Fruit fly (Drosophila melanogaster) whole organism, embryonic: ENCODE results near the gene ND-23.
A peak's percentile ranks its signal among the peaks of the same experiment; 100 is the strongest.

ENCODE experiments used
- Abd-B ChIP-seq: fragments of 200-800 bp; sonication (Bioruptor generic); optimal IDR thresholded peaks from 2 replicates; lab custom pipeline; 2018; ENCODE audit warnings: missing biosample characterization, mild to moderate bottlenecking, missing genetic modification characterization, moderate library complexity
- CG10267 ChIP-seq: fragments of 200-800 bp; sonication (Bioruptor generic); optimal IDR thresholded peaks from 2 replicates; lab custom pipeline; 2018; ENCODE audit warnings: missing biosample characterization, mild to moderate bottlenecking, missing genetic modification characterization, moderate library complexity
- CG11247 ChIP-seq: fragments of 200-800 bp; sonication (Bioruptor generic); IDR thresholded peaks from 2 replicates; pipeline ENCODE4 v1.3.6; 2022; ENCODE audit warnings: missing biosample characterization, missing genetic modification characterization
- CG11456 ChIP-seq: fragments of 200-800 bp; sonication (Bioruptor generic); IDR thresholded peaks from 3 replicates; pipeline ENCODE4 v1.3.6; 2022; ENCODE audit warnings: missing biosample characterization, missing genetic modification characterization
- CG12942 ChIP-seq: fragments of 200-800 bp; sonication (Bioruptor generic); optimal IDR thresholded peaks from 3 replicates; lab custom pipeline; 2016; ENCODE audit warnings: missing biosample characterization, missing genetic modification characterization
- CG13287 ChIP-seq: fragments of 200-800 bp; sonication (Bioruptor generic); IDR thresholded peaks from 2 replicates; pipeline ENCODE4 v1.3.6; 2022; ENCODE audit warnings: missing biosample characterization, missing genetic modification characterization; ENCODE audit not compliant: partially characterized antibody
- CG14710 ChIP-seq: fragments of 200-800 bp; sonication (Bioruptor generic); optimal IDR thresholded peaks from 3 replicates; lab custom pipeline; 2019; ENCODE audit warnings: missing biosample characterization, mild to moderate bottlenecking, missing genetic modification characterization, moderate library complexity
- CG30020 ChIP-seq: fragments of 200-800 bp; optimal IDR thresholded peaks from 2 replicates; lab custom pipeline; 2019; ENCODE audit warnings: missing biosample characterization, mild to moderate bottlenecking, missing genetic modification characterization, moderate library complexity
- CG30403 ChIP-seq: fragments of 200-800 bp; sonication (Bioruptor generic); optimal IDR thresholded peaks from 3 replicates; lab custom pipeline; 2016; ENCODE audit warnings: missing biosample characterization, missing genetic modification characterization
- CG3838 ChIP-seq: fragments of 200-800 bp; sonication (Bioruptor generic); optimal IDR thresholded peaks from 3 replicates; lab custom pipeline; 2016; ENCODE audit warnings: missing biosample characterization, missing genetic modification characterization
- CG3995 ChIP-seq: fragments of 200-800 bp; sonication (Bioruptor generic); optimal IDR thresholded peaks from 3 replicates; lab custom pipeline; 2016; ENCODE audit warnings: missing biosample characterization, missing genetic modification characterization
- CG4282 ChIP-seq: fragments of 200-800 bp; sonication (Bioruptor generic); optimal IDR thresholded peaks from 2 replicates; lab custom pipeline; 2016; ENCODE audit warnings: missing biosample characterization, missing genetic modification characterization
- CG4328 ChIP-seq: fragments of 200-800 bp; sonication (Bioruptor generic); optimal IDR thresholded peaks from 3 replicates; lab custom pipeline; 2017; ENCODE audit warnings: missing biosample characterization, missing genetic modification reagents, missing genetic modification characterization
- CG6813 ChIP-seq: fragments of 200-800 bp; sonication (Bioruptor generic); optimal IDR thresholded peaks from 2 replicates; lab custom pipeline; 2017; ENCODE audit warnings: missing biosample characterization, missing genetic modification characterization, mild to moderate bottlenecking, moderate library complexity, missing genetic modification reagents
- Dll ChIP-seq: fragments of 200-800 bp; sonication (Bioruptor generic); IDR thresholded peaks from 4 replicates; pipeline ENCODE4 v1.3.6; 2022; ENCODE audit warnings: missing biosample characterization, missing genetic modification characterization; ENCODE audit not compliant: partially characterized antibody
- Elba2 ChIP-seq: fragments of 200-800 bp; sonication (Bioruptor generic); optimal IDR thresholded peaks from 3 replicates; lab custom pipeline; 2016; ENCODE audit warnings: missing biosample characterization, missing genetic modification characterization
- Ets97D ChIP-seq: fragments of 200-800 bp; sonication (Bioruptor generic); optimal IDR thresholded peaks from 3 replicates; lab custom pipeline; 2016; ENCODE audit warnings: missing biosample characterization, missing genetic modification characterization
- Fer3 ChIP-seq: fragments of 200-800 bp; sonication (Bioruptor generic); optimal IDR thresholded peaks from 2 replicates; lab custom pipeline; 2018; ENCODE audit warnings: missing biosample characterization, mild to moderate bottlenecking, missing genetic modification characterization, moderate library complexity
- HLH3B ChIP-seq: fragments of 200-800 bp; sonication (Bioruptor generic); IDR thresholded peaks from 2 replicates; pipeline ENCODE4 v1.3.6; 2022; ENCODE audit warnings: missing biosample characterization, missing genetic modification characterization
- Hey ChIP-seq: fragments of 200-800 bp; sonication (Bioruptor generic); optimal IDR thresholded peaks from 3 replicates; lab custom pipeline; 2018; ENCODE audit warnings: missing biosample characterization, mild to moderate bottlenecking, missing genetic modification characterization
- HmgD ChIP-seq: fragments of 200-800 bp; sonication (Bioruptor generic); optimal IDR thresholded peaks from 3 replicates; lab custom pipeline; 2016; ENCODE audit warnings: missing biosample characterization, missing genetic modification characterization
- Hmx ChIP-seq: fragments of 200-800 bp; sonication (Bioruptor generic); optimal IDR thresholded peaks from 2 replicates; lab custom pipeline; 2016; ENCODE audit warnings: missing biosample characterization, missing genetic modification characterization
- MESR4 ChIP-seq: fragments of 200-800 bp; sonication (Bioruptor generic); optimal IDR thresholded peaks from 2 replicates; lab custom pipeline; 2018; ENCODE audit warnings: missing biosample characterization, mild to moderate bottlenecking, missing genetic modification characterization, moderate library complexity
- Med ChIP-seq: fragments of 200-800 bp; sonication (Bioruptor generic); peaks from one replicate; lab custom pipeline; 2016; ENCODE audit warnings: missing biosample characterization, missing genetic modification characterization, mild to moderate bottlenecking, inconsistent platforms, moderate library complexity
- Myb ChIP-seq: fragments of 200-800 bp; sonication (Bioruptor generic); optimal IDR thresholded peaks from 2 replicates; lab custom pipeline; 2016; ENCODE audit warnings: missing biosample characterization, missing genetic modification characterization
- NK7.1 ChIP-seq: fragments of 200-800 bp; sonication (Bioruptor generic); optimal IDR thresholded peaks from 3 replicates; lab custom pipeline; 2016; ENCODE audit warnings: missing biosample characterization, missing genetic modification characterization
- Opbp ChIP-seq: fragments of 200-800 bp; sonication (Bioruptor generic); IDR thresholded peaks from 3 replicates; pipeline ENCODE4 v1.3.6; 2022; ENCODE audit warnings: missing biosample characterization, missing genetic modification characterization; ENCODE audit not compliant: partially characterized antibody
- Rfx ChIP-seq: fragments of 200-800 bp; sonication (Bioruptor generic); IDR thresholded peaks from 2 replicates; pipeline ENCODE4 v1.3.6; 2022; ENCODE audit warnings: missing biosample characterization, missing genetic modification characterization
- Side ChIP-seq: fragments of 200-800 bp; sonication (Bioruptor generic); optimal IDR thresholded peaks from 2 replicates; lab custom pipeline; 2016; ENCODE audit warnings: missing biosample characterization, missing genetic modification characterization
- Six4 ChIP-seq: fragments of 200-800 bp; sonication (Bioruptor generic); optimal IDR thresholded peaks from 2 replicates; lab custom pipeline; 2016; ENCODE audit warnings: missing biosample characterization, missing genetic modification characterization
- Sry-δ ChIP-seq: fragments of 200-800 bp; sonication (Bioruptor generic); optimal IDR thresholded peaks from 2 replicates; lab custom pipeline; 2016; ENCODE audit warnings: missing biosample characterization, missing genetic modification characterization
- Xbp1 ChIP-seq: fragments of 200-800 bp; sonication (Bioruptor generic); optimal IDR thresholded peaks from 3 replicates; lab custom pipeline; 2016; ENCODE audit warnings: missing biosample characterization, mild to moderate bottlenecking, missing genetic modification characterization
- bbx ChIP-seq: fragments of 200-800 bp; sonication (Bioruptor generic); IDR thresholded peaks from 2 replicates; pipeline ENCODE4 v1.3.6; 2022; ENCODE audit warnings: missing biosample characterization, missing genetic modification characterization; ENCODE audit not compliant: partially characterized antibody
- dm ChIP-seq: fragments of 200-800 bp; sonication (Bioruptor generic); optimal IDR thresholded peaks from 3 replicates; lab custom pipeline; 2016; ENCODE audit warnings: missing biosample characterization, missing genetic modification characterization
- emc ChIP-seq: fragments of 200-800 bp; sonication (Bioruptor generic); optimal IDR thresholded peaks from 2 replicates; lab custom pipeline; 2016; ENCODE audit warnings: missing biosample characterization, missing genetic modification characterization
- gce ChIP-seq: fragments of 200-800 bp; sonication (Bioruptor generic); IDR thresholded peaks from 3 replicates; pipeline ENCODE4 v1.3.6; 2022; ENCODE audit warnings: missing biosample characterization, missing genetic modification characterization
- gfzf ChIP-seq: fragments of 200-800 bp; sonication (Bioruptor generic); optimal IDR thresholded peaks from 2 replicates; lab custom pipeline; 2016; ENCODE audit warnings: missing biosample characterization, mild to moderate bottlenecking, missing genetic modification characterization, moderate library complexity
- gro ChIP-seq: fragments of 200-800 bp; sonication (Bioruptor generic); optimal IDR thresholded peaks from 2 replicates; lab custom pipeline; 2016; ENCODE audit warnings: missing biosample characterization, missing genetic modification characterization
- gsb-n ChIP-seq: fragments of 200-800 bp; sonication (Bioruptor generic); optimal IDR thresholded peaks from 3 replicates; lab custom pipeline; 2018; ENCODE audit warnings: missing biosample characterization, mild to moderate bottlenecking, missing genetic modification characterization
- inv ChIP-seq: fragments of 200-800 bp; sonication (Bioruptor generic); IDR thresholded peaks from 2 replicates; pipeline ENCODE4 v1.3.6; 2022; ENCODE audit warnings: missing biosample characterization, missing genetic modification characterization; ENCODE audit not compliant: partially characterized antibody
- lab ChIP-seq: fragments of 200-800 bp; sonication (Bioruptor generic); optimal IDR thresholded peaks from 3 replicates; lab custom pipeline; 2017; ENCODE audit warnings: missing biosample characterization, missing genetic modification characterization, mild to moderate bottlenecking, moderate library complexity, missing genetic modification reagents
- lbe ChIP-seq: fragments of 200-800 bp; sonication (Bioruptor generic); optimal IDR thresholded peaks from 2 replicates; lab custom pipeline; 2016; ENCODE audit warnings: missing biosample characterization, mild to moderate bottlenecking, missing genetic modification characterization
- lilli ChIP-seq: fragments of 200-800 bp; sonication (Bioruptor generic); optimal IDR thresholded peaks from 3 replicates; lab custom pipeline; 2016; ENCODE audit warnings: missing biosample characterization, missing genetic modification characterization
- lola ChIP-seq, 3 experiments: fragments of >200 bp in 2 of 3; fragments of 200-800 bp in 1 of 3; sonication (Bioruptor generic) in 1 of 3; optimal IDR thresholded peaks; 2 replicates each; lab custom pipeline; 2017 to 2019; ENCODE audit warnings: missing biosample characterization in 3 of 3, missing genetic modification characterization in 3 of 3, mild to moderate bottlenecking in 1 of 3, moderate library complexity in 1 of 3
- pum ChIP-seq: fragments of 200-800 bp; sonication (Bioruptor generic); optimal IDR thresholded peaks from 2 replicates; lab custom pipeline; 2016; ENCODE audit warnings: missing biosample characterization, missing genetic modification characterization
- row ChIP-seq: fragments of 200-800 bp; sonication (Bioruptor generic); IDR thresholded peaks from 3 replicates; pipeline ENCODE4 v1.3.6; 2022; ENCODE audit warnings: missing biosample characterization, missing genetic modification characterization
- ssp ChIP-seq: fragments of 200-800 bp; sonication (Bioruptor generic); IDR thresholded peaks from 2 replicates; pipeline ENCODE4 v1.3.6; 2022; ENCODE audit warnings: missing biosample characterization, missing genetic modification characterization
- usp ChIP-seq: fragments of >200 bp; optimal IDR thresholded peaks from 2 replicates; lab custom pipeline; 2017; ENCODE audit warnings: missing biosample characterization, missing genetic modification characterization
- yki ChIP-seq: fragments of >200 bp; optimal IDR thresholded peaks from 3 replicates; lab custom pipeline; 2018

ND-23 gene

dm6 chr3R:15839294-15839693 is 2.4 kb upstream of the ND-23 start, which contains the start of gene Pbp45 (continued):
- TF ChIP-seq CG10267 (tag; lab: Kevin White, UChicago): peak; percentile 88
- TF ChIP-seq CG30403 (GFP tag; lab: Kevin White, UChicago): peak; percentile 7
- peak; percentile 34 for TF ChIP-seq Sry-δ
- TF ChIP-seq Med (GFP tag; lab: Kevin White, UChicago): peak; percentile 41
- TF ChIP-seq Xbp1: peak; percentile 21
- 0 out of 2 replicates have a peak, but pooled peaks have one; percentile 41 for TF ChIP-seq bbx (GFP tag; lab: Robert Waterston, UW)
- TF ChIP-seq Abd-B: peak; percentile 11
- peak; percentile 58 for TF ChIP-seq Rfx (GFP tag; lab: Robert Waterston, UW)

dm6 chr3R:15834375-15835031 is 2.4 kb downstream of the ND-23 start, which contains the start of the genes CG43317 and Arpc3A:
TSS of gene CG43317 (minus strand) at chr3R:15834425.
TSS of gene Arpc3A (plus strand) at chr3R:15834648.
- TF ChIP-seq CG4328 (GFP tag; lab: Kevin White, UChicago) (no peak), CG30020 (tag; lab: Kevin White, UChicago) (peak; percentile 11), gsb-n (tag; lab: Kevin White, UChicago) (no peak), inv (GFP tag; lab: Robert Waterston, UW) (no peak), ssp (GFP tag; lab: Robert Waterston, UW) (no peak), MESR4 (peak; percentile 48), dm (GFP tag; lab: Kevin White, UChicago) (no peak), Six4 (GFP tag; lab: Kevin White, UChicago) (no peak), yki (lab: Kevin White, UChicago) (no peak), HLH3B (GFP tag; lab: Robert Waterston, UW) (no peak), CG11456 (GFP tag; lab: Robert Waterston, UW) (no peak), CG13287 (GFP tag; lab: Robert Waterston, UW) (peak; percentile 42), lab (GFP tag; lab: Kevin White, UChicago) (no peak), Fer3 (tag; lab: Kevin White, UChicago) (no peak), Opbp (GFP tag; lab: Robert Waterston, UW) (0 out of 3 replicates have a peak, but pooled peaks have one; percentile 40), Myb (GFP tag; lab: Kevin White, UChicago) (peak; percentile 29), pum (GFP tag; lab: Kevin White, UChicago) (no peak), NK7.1 (GFP tag; lab: Kevin White, UChicago) (no peak), Hey (tag; lab: Kevin White, UChicago) (no peak), CG14710 (tag; lab: Kevin White, UChicago) (peak; percentile 22), gfzf (GFP tag; lab: Kevin White, UChicago) (peak; percentile 41), lilli (GFP tag; lab: Kevin White, UChicago) (no peak), lola (GFP tag; optimal IDR thresholded peaks at IDR 0.05; lab: Kevin White, UChicago) (no peak), emc (GFP tag; lab: Kevin White, UChicago) (no peak), Hmx (GFP tag; lab: Kevin White, UChicago) (no peak), HmgD (GFP tag; lab: Kevin White, UChicago) (no peak), CG3838 (GFP tag; lab: Kevin White, UChicago) (no peak), usp (GFP tag; lab: Kevin White, UChicago) (no peak), CG4282 (GFP tag; lab: Kevin White, UChicago) (no peak), Side (GFP tag; lab: Kevin White, UChicago) (no peak), gce (GFP tag; lab: Robert Waterston, UW) (no peak), CG11247 (GFP tag; lab: Robert Waterston, UW) (no peak), CG6813 (no peak), Ets97D (GFP tag; lab: Kevin White, UChicago) (no peak), CG3995 (peak; percentile 48), row (GFP tag; lab: Robert Waterston, UW) (peak; percentile 17; the same call in 1 of the 3 replicates), gro (GFP tag; lab: Kevin White, UChicago) (no peak), Dll (GFP tag; lab: Robert Waterston, UW) (peak; percentile 50; the same call in 2 of the 4 replicates), lbe (GFP tag; lab: Kevin White, UChicago) (no peak), Elba2 (GFP tag; lab: Kevin White, UChicago) (no peak), CG12942 (GFP tag; lab: Kevin White, UChicago) (no peak)
